Fruit fly (Drosophila melanogaster): ENCODE results near the gene unc79.
A peak's percentile ranks its signal among the peaks of the same experiment; 100 is the strongest.

Gene unc79

DNA sequence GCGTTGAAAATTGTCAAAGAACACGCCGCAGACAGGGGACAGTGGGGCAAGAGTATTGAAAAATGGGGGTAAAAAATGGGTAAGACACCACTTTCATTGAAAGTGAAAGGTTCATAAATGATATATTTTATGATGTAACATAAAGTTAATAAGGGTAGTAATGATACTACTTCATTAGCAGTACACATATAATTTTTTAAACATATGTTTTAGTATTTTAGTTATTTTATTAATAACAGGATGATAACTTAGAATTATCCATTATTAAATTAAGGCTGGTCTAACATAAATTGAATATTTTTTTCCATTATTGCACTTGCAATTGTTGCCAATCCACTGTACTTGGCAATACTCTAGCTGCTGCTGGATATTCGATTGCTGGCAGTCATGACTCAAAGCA lies 28.1 kb upstream of the unc79 start (continued):
- no peak for TF ChIP-seq fkh (GFP tag; optimal IDR thresholded peaks at IDR 0.05)
- no peak for TF ChIP-seq Sox102F (GFP tag; optimal IDR thresholded peaks at IDR 0.05)
- no peak for TF ChIP-seq Blimp-1 (GFP tag; optimal IDR thresholded peaks at IDR 0.05)
- peak; percentile 52 for TF ChIP-seq CG34406 (GFP tag; optimal IDR thresholded peaks at IDR 0.05)
- TF ChIP-seq CG11762 (GFP tag; optimal IDR thresholded peaks at IDR 0.05; ENCODE audit: insufficient read depth), result peak; percentile 70
- peak; percentile 61; the same call in 2 of the 3 replicates for TF ChIP-seq eg (GFP tag; IDR thresholded peaks at IDR 0.05)
- TF ChIP-seq CG32006 (GFP tag; optimal IDR thresholded peaks at IDR 0.05), result peak; percentile 90
- peak; percentile 25; the same call in 1 of the 2 replicates for TF ChIP-seq CG11294 (GFP tag; IDR thresholded peaks at IDR 0.05)
- TF ChIP-seq fd59A (GFP tag; optimal IDR thresholded peaks at IDR 0.05), result peak; percentile 51
- no peak for TF ChIP-seq cyc (GFP tag; optimal IDR thresholded peaks at IDR 0.05)
- TF ChIP-seq CG3032 (tag; optimal IDR thresholded peaks at IDR 0.05), result peak; percentile 62
- TF ChIP-seq CG10669 (GFP tag; optimal IDR thresholded peaks at IDR 0.05), result peak; percentile 50
- TF ChIP-seq CG16779 (tag; optimal IDR thresholded peaks at IDR 0.05), result peak; percentile 56
- TF ChIP-seq OdsH (GFP tag; optimal IDR thresholded peaks at IDR 0.05), result peak; percentile 71
- no peak for TF ChIP-seq CG31627 (GFP tag; optimal IDR thresholded peaks at IDR 0.05)
- no peak for TF ChIP-seq lz (GFP tag; optimal IDR thresholded peaks at IDR 0.05)
- TF ChIP-seq Sox14 (GFP tag; optimal IDR thresholded peaks at IDR 0.05), result peak; percentile 25
- peak; percentile 42 for TF ChIP-seq CG6792 (GFP tag; optimal IDR thresholded peaks at IDR 0.05)
- TF ChIP-seq CG6808 (GFP tag; optimal IDR thresholded peaks at IDR 0.05), result peak; percentile 48
- TF ChIP-seq fd85E (GFP tag; optimal IDR thresholded peaks at IDR 0.05), result no peak
- TF ChIP-seq CG4318 (GFP tag; optimal IDR thresholded peaks at IDR 0.05), result peak; percentile 81
- TF ChIP-seq Ets96B (tag; optimal IDR thresholded peaks at IDR 0.05), result peak; percentile 63
- TF ChIP-seq CG1621 (tag; optimal IDR thresholded peaks at IDR 0.05), result peak; percentile 29
- TF ChIP-seq Smox (GFP tag; optimal IDR thresholded peaks at IDR 0.05), result peak; percentile 26
- peak; percentile 63 for TF ChIP-seq net (GFP tag; optimal IDR thresholded peaks at IDR 0.05)
- TF ChIP-seq esn (GFP tag; optimal IDR thresholded peaks at IDR 0.05), result peak; percentile 32
- peak; percentile 60 for TF ChIP-seq Hr4 (GFP tag; optimal IDR thresholded peaks at IDR 0.05)
- peak; percentile 76 for TF ChIP-seq achi (GFP tag; optimal IDR thresholded peaks at IDR 0.05)
- no peak for TF ChIP-seq Sox15 (GFP tag; optimal IDR thresholded peaks at IDR 0.05)

DNA sequence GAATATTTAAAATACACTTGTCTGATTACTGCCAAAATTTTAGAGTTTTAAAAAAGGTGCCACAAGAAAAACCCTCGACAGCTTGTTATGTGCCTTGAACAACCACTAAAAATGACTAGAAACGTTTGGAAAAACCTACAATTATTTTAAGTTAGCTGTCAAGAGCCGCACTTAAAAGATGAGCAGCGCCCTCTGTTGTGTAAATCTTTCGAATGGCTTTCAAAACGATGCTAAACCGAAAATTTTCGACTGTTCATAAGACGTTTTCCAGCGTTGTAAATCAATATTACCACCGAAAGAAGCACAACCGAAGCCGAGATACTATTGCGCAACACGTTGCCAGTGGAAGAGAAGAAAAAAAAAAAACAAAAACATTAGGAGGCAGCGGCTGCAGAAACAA lies 25.2 kb upstream of the unc79 start:
- TF ChIP-seq CG32006 (GFP tag; optimal IDR thresholded peaks at IDR 0.05), result no peak
- no peak for TF ChIP-seq CG7368 (GFP tag; optimal IDR thresholded peaks at IDR 0.05)
- no peak for TF ChIP-seq CG6792 (GFP tag; optimal IDR thresholded peaks at IDR 0.05)
- TF ChIP-seq eg (GFP tag; IDR thresholded peaks at IDR 0.05), result no peak
- TF ChIP-seq Sox102F (GFP tag; optimal IDR thresholded peaks at IDR 0.05), result no peak
- TF ChIP-seq fkh (GFP tag; optimal IDR thresholded peaks at IDR 0.05), result no peak
- TF ChIP-seq CG11902 (GFP tag; optimal IDR thresholded peaks at IDR 0.05), result no peak
- no peak for TF ChIP-seq OdsH (GFP tag; optimal IDR thresholded peaks at IDR 0.05)
- no peak for TF ChIP-seq CG8632 (GFP tag; optimal IDR thresholded peaks at IDR 0.05)
- no peak for TF ChIP-seq CG10669 (GFP tag; optimal IDR thresholded peaks at IDR 0.05)
- TF ChIP-seq svp (GFP tag), result no peak
- no peak for TF ChIP-seq CG6808 (GFP tag; optimal IDR thresholded peaks at IDR 0.05)
- no peak for TF ChIP-seq Ets21C (GFP tag; optimal IDR thresholded peaks at IDR 0.05)
- no peak for TF ChIP-seq CG1621 (tag; optimal IDR thresholded peaks at IDR 0.05)
- TF ChIP-seq Eip75B (GFP tag; optimal IDR thresholded peaks at IDR 0.05), result no peak

dm6 chr3R:19264789-19265188 lies 18.9 kb upstream of the unc79 start:
- TF ChIP-seq Eip75B (GFP tag; optimal IDR thresholded peaks at IDR 0.05), result no peak
- TF ChIP-seq pdm3 (GFP tag; optimal IDR thresholded peaks at IDR 0.05), result no peak
- peak; percentile 31 for TF ChIP-seq CG3919 (GFP tag; optimal IDR thresholded peaks at IDR 0.05)
- TF ChIP-seq ss (GFP tag; optimal IDR thresholded peaks at IDR 0.05), result no peak
- TF ChIP-seq OdsH (GFP tag; optimal IDR thresholded peaks at IDR 0.05), result peak; percentile 19
- TF ChIP-seq CG11762 (GFP tag; optimal IDR thresholded peaks at IDR 0.05; ENCODE audit: insufficient read depth), result no peak
- peak; percentile 75 for TF ChIP-seq eg (GFP tag; IDR thresholded peaks at IDR 0.05)
- TF ChIP-seq CG8319 (GFP tag; optimal IDR thresholded peaks at IDR 0.05), result peak; percentile 22
- no peak for TF ChIP-seq Ets21C (GFP tag; optimal IDR thresholded peaks at IDR 0.05)
- TF ChIP-seq topi (GFP tag; optimal IDR thresholded peaks at IDR 0.05), result no peak
- TF ChIP-seq CG3032 (tag; optimal IDR thresholded peaks at IDR 0.05), result no peak
- no peak for TF ChIP-seq svp (GFP tag)
- TF ChIP-seq CG11902 (GFP tag; optimal IDR thresholded peaks at IDR 0.05), result no peak
- TF ChIP-seq CG8119 (GFP tag; IDR thresholded peaks at IDR 0.05), result peak; percentile 64; the same call in 2 of the 3 replicates
- TF ChIP-seq CG6276 (GFP tag; optimal IDR thresholded peaks at IDR 0.05), result peak; percentile 74
- TF ChIP-seq CG11294 (GFP tag; IDR thresholded peaks at IDR 0.05), result peak; percentile 35; the same call in 1 of the 2 replicates
- no peak for TF ChIP-seq net (GFP tag; optimal IDR thresholded peaks at IDR 0.05)
- TF ChIP-seq Eip93F (GFP tag; optimal IDR thresholded peaks at IDR 0.05), result no peak
- TF ChIP-seq CG7368 (GFP tag; optimal IDR thresholded peaks at IDR 0.05), result no peak
- TF ChIP-seq CG1621 (tag; optimal IDR thresholded peaks at IDR 0.05), result no peak
- TF ChIP-seq CG10669 (GFP tag; optimal IDR thresholded peaks at IDR 0.05), result no peak
- TF ChIP-seq CG34406 (GFP tag; optimal IDR thresholded peaks at IDR 0.05), result no peak
- no peak for TF ChIP-seq Sox14 (GFP tag; optimal IDR thresholded peaks at IDR 0.05)
- peak; percentile 30 for TF ChIP-seq dac (GFP tag; optimal IDR thresholded peaks at IDR 0.05)
- no peak for TF ChIP-seq Hr38 (GFP tag; optimal IDR thresholded peaks at IDR 0.05)
- TF ChIP-seq achi (GFP tag; optimal IDR thresholded peaks at IDR 0.05), result peak; percentile 20

Data from whole organism, prepupa.